Fruit fly (Drosophila melanogaster): ENCODE measurements around the gene Pex19.

Gene Pex19

dm6 chr2L:12055837-12056388 is 35.7 kb upstream of the Pex19 start, which contains the start of the genes JhI-21, RpL7-like and CG34164 (continued):
- TF ChIP-seq sna (GFP tag; IDR thresholded peaks at IDR 0.05; ENCODE audit: partially characterized antibody) = peak; percentile 43; the same call in 1 of the 2 replicates
- TF ChIP-seq jigr1 (GFP tag; IDR thresholded peaks at IDR 0.05) = no peak
- TF ChIP-seq HLHmδ (GFP tag; optimal IDR thresholded peaks at IDR 0.05) = peak; percentile 12
- peak; percentile 71 for TF ChIP-seq Med (GFP tag)
- TF ChIP-seq Opbp (GFP tag; IDR thresholded peaks at IDR 0.05; ENCODE audit: partially characterized antibody) = peak; percentile 64; the same call in 1 of the 3 replicates
- peak; percentile 30; the same call in 1 of the 2 replicates for TF ChIP-seq inv (GFP tag; IDR thresholded peaks at IDR 0.05; ENCODE audit: partially characterized antibody)
- peak; percentile 77 for TF ChIP-seq Jarid2 (GFP tag; optimal IDR thresholded peaks at IDR 0.05)
- peak; percentile 65; the same call in 1 of the 3 replicates for TF ChIP-seq CG34224 (GFP tag; IDR thresholded peaks at IDR 0.05; ENCODE audit: partially characterized antibody)
- no peak for TF ChIP-seq cad (GFP tag; optimal IDR thresholded peaks at IDR 0.05)
- TF ChIP-seq CG6683 (GFP tag; optimal IDR thresholded peaks at IDR 0.05) = no peak
- 0 out of 3 replicates have a peak, but pooled peaks have one; percentile 53 for TF ChIP-seq Doc3 (GFP tag; IDR thresholded peaks at IDR 0.05; ENCODE audit: partially characterized antibody)
- no peak for TF ChIP-seq CG17328 (GFP tag; IDR thresholded peaks at IDR 0.05)
- peak; percentile 43 for TF ChIP-seq Sin3A (optimal IDR thresholded peaks at IDR 0.05)
- TF ChIP-seq stwl (tag; optimal IDR thresholded peaks at IDR 0.05) = peak; percentile 32
- TF ChIP-seq CG3407 (GFP tag; optimal IDR thresholded peaks at IDR 0.05) = no peak
- TF ChIP-seq CG32772 (GFP tag; IDR thresholded peaks at IDR 0.05) = no peak
- TF ChIP-seq stc (GFP tag; IDR thresholded peaks at IDR 0.05) = no peak
- no peak for TF ChIP-seq Bdp1 (GFP tag; optimal IDR thresholded peaks at IDR 0.05)
- TF ChIP-seq CG3281 (GFP tag; optimal IDR thresholded peaks at IDR 0.05) = peak; percentile 6
- TF ChIP-seq CG34376 (GFP tag; optimal IDR thresholded peaks at IDR 0.05) = peak; percentile 30
- TF ChIP-seq CG18764 (GFP tag; optimal IDR thresholded peaks at IDR 0.05) = no peak
- TF ChIP-seq gce (GFP tag; IDR thresholded peaks at IDR 0.05) = 0 out of 3 replicates have a peak, but pooled peaks have one; percentile 31
- TF ChIP-seq Drgx (GFP tag; IDR thresholded peaks at IDR 0.05) = 0 out of 2 replicates have a peak, but pooled peaks have one; percentile 18
- peak; percentile 13 for TF ChIP-seq Bteb2 (GFP tag; optimal IDR thresholded peaks at IDR 0.05)
- TF ChIP-seq CG16813 (GFP tag; IDR thresholded peaks at IDR 0.05; ENCODE audit: partially characterized antibody) = peak; percentile 56; the same call in 2 of the 3 replicates
- TF ChIP-seq CG15514 (GFP tag; optimal IDR thresholded peaks at IDR 0.05) = peak; percentile 41
- no peak for TF ChIP-seq gt (GFP tag; IDR thresholded peaks at IDR 0.05)
- TF ChIP-seq nmo (GFP tag; optimal IDR thresholded peaks at IDR 0.05) = peak; percentile 21
- TF ChIP-seq peb (GFP tag; IDR thresholded peaks at IDR 0.05) = no peak
- TF ChIP-seq Eip74EF (GFP tag; optimal IDR thresholded peaks at IDR 0.05) = peak in 1 of 2 experiments; percentile 35
- no peak for TF ChIP-seq CG7357 (GFP tag; IDR thresholded peaks at IDR 0.05)
- peak; percentile 71 for TF ChIP-seq cwo (GFP tag; optimal IDR thresholded peaks at IDR 0.05)
- TF ChIP-seq Pdp1 (GFP tag; optimal IDR thresholded peaks at IDR 0.05) = peak in 1 of 2 experiments; percentile 51
- peak; percentile 58; the same call in 1 of the 2 replicates for TF ChIP-seq ttk (GFP tag; IDR thresholded peaks at IDR 0.05)
- no peak for TF ChIP-seq hkb (optimal IDR thresholded peaks at IDR 0.05)
- TF ChIP-seq hkb (GFP tag; IDR thresholded peaks at IDR 0.05) = peak; percentile 31; the same call in 1 of the 2 replicates
- TF ChIP-seq chinmo (GFP tag; IDR thresholded peaks at IDR 0.05; ENCODE audit: partially characterized antibody) = peak; percentile 88; the same call in 2 of the 4 replicates
- no peak for TF ChIP-seq NC2β (GFP tag; optimal IDR thresholded peaks at IDR 0.05)
- TF ChIP-seq CG10147 (GFP tag; optimal IDR thresholded peaks at IDR 0.05) = peak; percentile 28
- TF ChIP-seq lbe (GFP tag; optimal IDR thresholded peaks at IDR 0.05) = peak; percentile 69
- peak; percentile 61 for TF ChIP-seq CG14710 (tag; optimal IDR thresholded peaks at IDR 0.05)
- TF ChIP-seq Dref (GFP tag; IDR thresholded peaks at IDR 0.05) = peak; percentile 93
- peak; percentile 77 for TF ChIP-seq Ets97D (GFP tag; optimal IDR thresholded peaks at IDR 0.05)
- TF ChIP-seq tna (GFP tag; IDR thresholded peaks at IDR 0.05; ENCODE audit: partially characterized antibody) = peak; percentile 17; the same call in 1 of the 2 replicates
- peak; percentile 30; the same call in 1 of the 3 replicates for TF ChIP-seq zfh1 (GFP tag; IDR thresholded peaks at IDR 0.05)
- TF ChIP-seq Adf1 (GFP tag; IDR thresholded peaks at IDR 0.05) = no peak
- TF ChIP-seq CG10543 (GFP tag; optimal IDR thresholded peaks at IDR 0.05) = no peak
- TF ChIP-seq CG2116 (GFP tag; optimal IDR thresholded peaks at IDR 0.05) = peak; percentile 93

Data from whole organism, embryonic.